Fruit fly (Drosophila melanogaster) S2 (cell line): ENCODE measurements around the gene Rab9Fb.

ENCODE experiments used
- CG8478 ChIP-seq: fragments of >200 bp; optimal IDR thresholded peaks from 2 replicates; lab custom pipeline; 2018
- CTCF ChIP-seq, 2 experiments: fragments of >200 bp; optimal IDR thresholded peaks; 2 replicates each; lab custom pipeline; 2018

DNA sequence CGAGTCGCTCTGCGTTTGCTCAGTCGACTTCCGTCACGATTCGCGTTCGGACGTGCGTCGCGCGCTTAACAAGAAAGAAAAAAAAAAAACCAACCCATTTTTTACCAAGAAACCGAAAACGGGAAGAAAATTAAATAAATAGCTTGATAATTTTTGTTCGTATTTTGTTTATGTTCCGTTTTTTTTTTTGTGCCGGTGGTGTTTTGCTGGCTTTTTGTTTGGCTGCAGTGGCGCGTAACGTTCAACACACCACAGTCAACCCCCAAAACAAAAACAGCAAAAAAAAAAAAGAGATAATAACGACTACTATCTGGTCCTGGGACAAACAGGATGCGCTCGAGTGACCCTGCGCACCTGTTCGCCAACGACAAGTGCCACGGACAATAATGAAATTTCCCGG is 46.8 kb downstream of the Rab9Fb start, which contains the start of gene CG43901:
- TF ChIP-seq CG8478 (lab: Kevin White, UChicago) = no peak
- TF ChIP-seq CTCF (optimal IDR thresholded peaks at IDR 0.05; lab: Kevin White, UChicago) = no peak
